Fruit fly (Drosophila melanogaster): Measurements from ENCODE around the gene CG15021.

Gene CG15021

dm6 chr3L:4414579-4414978 lies 21.9 kb upstream of the CG15021 start (continued):
- TF ChIP-seq Fer3 (tag; optimal IDR thresholded peaks at IDR 0.05): no peak

dm6 chr3L:4415326-4416274 lies 20.9 kb upstream of the CG15021 start:
- TF ChIP-seq prd (optimal IDR thresholded peaks at IDR 0.05) (no peak), prd (GFP tag; IDR thresholded peaks at IDR 0.05) (no peak), Optix (GFP tag; IDR thresholded peaks at IDR 0.05) (no peak), jumu (GFP tag; optimal IDR thresholded peaks at IDR 0.05) (no peak), CG15479 (GFP tag; optimal IDR thresholded peaks at IDR 0.05) (no peak), CG33557 (GFP tag; optimal IDR thresholded peaks at IDR 0.05) (no peak), pita (GFP tag; optimal IDR thresholded peaks at IDR 0.05) (no peak), lilli (GFP tag; optimal IDR thresholded peaks at IDR 0.05) (no peak), CG8765 (GFP tag; IDR thresholded peaks at IDR 0.05) (no peak), tup (GFP tag; optimal IDR thresholded peaks at IDR 0.05) (no peak), unc-4 (GFP tag; IDR thresholded peaks at IDR 0.05; ENCODE audit: partially characterized antibody) (no peak), fru (optimal IDR thresholded peaks at IDR 0.05) (no peak), zfh2 (GFP tag; optimal IDR thresholded peaks at IDR 0.05) (no peak), CG12071 (GFP tag; optimal IDR thresholded peaks at IDR 0.05) (no peak), Nf-YA (GFP tag; IDR thresholded peaks at IDR 0.05) (no peak), HmgZ (tag; optimal IDR thresholded peaks at IDR 0.05) (peak; percentile 28), Bgb (GFP tag; IDR thresholded peaks at IDR 0.05; ENCODE audit: partially characterized antibody) (no peak), CG4424 (GFP tag; optimal IDR thresholded peaks at IDR 0.05) (no peak), CG17568 (GFP tag; optimal IDR thresholded peaks at IDR 0.05) (no peak), zen2 (GFP tag; IDR thresholded peaks at IDR 0.05; ENCODE audit: partially characterized antibody) (no peak), Xrp1 (GFP tag; IDR thresholded peaks at IDR 0.05) (no peak), mirr (GFP tag; optimal IDR thresholded peaks at IDR 0.05) (peak; percentile 35), CG10543 (GFP tag; optimal IDR thresholded peaks at IDR 0.05) (peak; percentile 63), CG13894 (tag; optimal IDR thresholded peaks at IDR 0.05) (peak; percentile 87), CG17186 (GFP tag; optimal IDR thresholded peaks at IDR 0.05) (no peak), Aef1 (GFP tag; IDR thresholded peaks at IDR 0.05) (no peak), CG7786 (GFP tag; optimal IDR thresholded peaks at IDR 0.05) (no peak), HLH3B (GFP tag; IDR thresholded peaks at IDR 0.05) (no peak), B-H1 (GFP tag; IDR thresholded peaks at IDR 0.05) (no peak), H15 (GFP tag; IDR thresholded peaks at IDR 0.05) (no peak), CG18262 (tag; optimal IDR thresholded peaks at IDR 0.05) (no peak), CG34376 (GFP tag; optimal IDR thresholded peaks at IDR 0.05) (peak; percentile 85), CG33213 (GFP tag; optimal IDR thresholded peaks at IDR 0.05) (no peak), CG13123 (GFP tag; optimal IDR thresholded peaks at IDR 0.05) (no peak), CG9437 (GFP tag; optimal IDR thresholded peaks at IDR 0.05) (no peak), stc (GFP tag; IDR thresholded peaks at IDR 0.05) (no peak), ash1 (GFP tag; optimal IDR thresholded peaks at IDR 0.05) (no peak), CG12391 (tag; optimal IDR thresholded peaks at IDR 0.05) (no peak), sob (GFP tag; IDR thresholded peaks at IDR 0.05) (no peak), ems (GFP tag; optimal IDR thresholded peaks at IDR 0.05) (no peak), CG14667 (GFP tag; IDR thresholded peaks at IDR 0.05) (no peak), Rx (GFP tag; IDR thresholded peaks at IDR 0.05) (no peak), CG3281 (GFP tag; optimal IDR thresholded peaks at IDR 0.05) (no peak), CG6854 (GFP tag; optimal IDR thresholded peaks at IDR 0.05) (no peak), lmd (GFP tag; IDR thresholded peaks at IDR 0.05) (no peak), CG15514 (GFP tag; optimal IDR thresholded peaks at IDR 0.05) (peak; percentile 6), tap (tag; optimal IDR thresholded peaks at IDR 0.05) (no peak)
